Worm (Caenorhabditis elegans) whole organism, L2 larva: ENCODE measurements around the gene srh-251.

Source experiments
- R02D3.7 ChIP-seq: fragments of 150-350 bp; optimal IDR thresholded peaks from 2 replicates; lab custom pipeline; 2014; ENCODE audit warnings: missing biosample characterization, missing genetic modification characterization
- Y55F3AM.14 ChIP-seq: fragments of 200-800 bp; sonication (Bioruptor generic); optimal IDR thresholded peaks from 2 replicates; lab custom pipeline; 2018; ENCODE audit warnings: mild to moderate bottlenecking, missing genetic modification characterization, missing compliant biosample characterization
- ZK546.5 ChIP-seq: sonication (generic microtip); optimal IDR thresholded peaks from 2 replicates; lab custom pipeline; 2017; ENCODE audit warnings: missing biosample characterization, missing genetic modification characterization
- nhr-12 ChIP-seq: fragments of 150-350 bp; optimal IDR thresholded peaks from 2 replicates; lab custom pipeline; 2014; ENCODE audit warnings: missing biosample characterization, missing genetic modification characterization
- nhr-23 ChIP-seq: fragments of 150-350 bp; optimal IDR thresholded peaks from 2 replicates; lab custom pipeline; 2014; ENCODE audit warnings: missing biosample characterization, missing genetic modification reagents, missing genetic modification characterization
- sma-3 ChIP-seq: sonication (generic microtip); optimal IDR thresholded peaks from 2 replicates; lab custom pipeline; 2016; ENCODE audit warnings: missing genetic modification reagents, missing genetic modification characterization, missing compliant biosample characterization
- snpc-4 ChIP-seq: fragments of 150-350 bp; optimal IDR thresholded peaks from 2 replicates; lab custom pipeline; 2014; ENCODE audit warnings: missing biosample characterization, missing genetic modification characterization

DNA sequence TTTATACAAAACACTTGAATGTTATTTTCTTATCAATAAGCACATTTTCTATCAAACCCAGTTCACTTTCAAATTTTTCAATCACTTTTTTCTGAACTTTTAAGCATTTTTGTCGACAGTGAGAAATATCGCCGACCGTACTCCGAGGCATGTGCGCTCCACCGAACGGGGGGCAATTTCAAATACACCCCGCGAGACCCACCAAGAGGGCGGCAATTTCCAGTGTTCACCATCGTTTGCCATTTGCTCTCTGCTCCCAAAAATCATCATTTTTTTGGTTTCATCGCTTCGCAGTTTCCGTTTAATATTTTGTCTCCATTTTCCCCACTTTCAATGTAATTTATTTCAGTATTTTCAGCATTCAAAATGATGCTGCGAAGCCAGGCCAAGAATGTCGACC is 15.6 kb upstream of the srh-251 start, which contains the start of gene cyb-3:
- no peak for TF ChIP-seq snpc-4 (tag; lab: Kevin White, UChicago)
- no peak for TF ChIP-seq Y55F3AM.14 (GFP tag; lab: Kevin White, UChicago)
- TF ChIP-seq R02D3.7: no peak
- no peak for TF ChIP-seq nhr-12 (tag; lab: Kevin White, UChicago)
- TF ChIP-seq ZK546.5 (tag; lab: Kevin White, UChicago): no peak
- TF ChIP-seq nhr-23 (tag; lab: Kevin White, UChicago): no peak
- no peak for TF ChIP-seq sma-3
